Worm (Caenorhabditis elegans) whole organism, L4 larva: ENCODE data around the gene srh-250.
A peak's percentile ranks its signal among the peaks of the same experiment; 100 is the strongest.

ENCODE experiments used
- D1046.2 ChIP-seq: fragments of 200-800 bp; sonication (Bioruptor generic); IDR thresholded peaks from 2 replicates; pipeline ENCODE4 v1.3.6; 2022; ENCODE audit warnings: missing genetic modification characterization, missing compliant biosample characterization
- F10B5.3 ChIP-seq: sonication (generic microtip); optimal IDR thresholded peaks from 2 replicates; lab custom pipeline; 2016; ENCODE audit warnings: mild to moderate bottlenecking, missing genetic modification characterization, missing compliant biosample characterization
- F37D6.2 ChIP-seq: sonication (generic microtip); optimal IDR thresholded peaks from 2 replicates; lab custom pipeline; 2016; ENCODE audit warnings: mild to moderate bottlenecking, missing genetic modification characterization, missing compliant biosample characterization
- F49E8.2 ChIP-seq: sonication (generic microtip); optimal IDR thresholded peaks from 2 replicates; lab custom pipeline; 2016; ENCODE audit warnings: missing compliant biosample characterization, mild to moderate bottlenecking, missing genetic modification characterization, borderline replicate concordance
- R02D3.7 ChIP-seq: fragments of 150-350 bp; sonication (generic microtip); optimal IDR thresholded peaks from 3 replicates; lab custom pipeline; 2014; ENCODE audit warnings: missing biosample characterization, missing genetic modification characterization
- Y105C5A.15 ChIP-seq: fragments of 200-800 bp; sonication (Bioruptor generic); IDR thresholded peaks from 2 replicates; pipeline ENCODE4 v1.3.6; 2022; ENCODE audit warnings: missing genetic modification characterization, missing compliant biosample characterization
- Y5F2A.4 ChIP-seq: fragments of 200-800 bp; sonication (Bioruptor generic); optimal IDR thresholded peaks from 2 replicates; lab custom pipeline; 2018; ENCODE audit warnings: mild to moderate bottlenecking, missing genetic modification characterization, missing compliant biosample characterization
- aha-1 ChIP-seq: fragments of 150-350 bp; peaks from one replicate; lab custom pipeline; 2014; ENCODE audit warnings: missing biosample characterization, missing genetic modification characterization
- aly-2 ChIP-seq: sonication (generic microtip); optimal IDR thresholded peaks from 2 replicates; lab custom pipeline; 2018; ENCODE audit warnings: missing biosample characterization, missing genetic modification characterization
- ceh-20 ChIP-seq: fragments of 200-800 bp; sonication (Bioruptor generic); IDR thresholded peaks from 2 replicates; pipeline ENCODE4 v1.3.6; 2022; ENCODE audit warnings: missing genetic modification reagents, missing genetic modification characterization, missing compliant biosample characterization
- ceh-44 ChIP-seq: fragments of 200-800 bp; sonication (Bioruptor generic); IDR thresholded peaks from 2 replicates; pipeline ENCODE4 v1.3.6; 2022; ENCODE audit warnings: missing genetic modification reagents, missing genetic modification characterization, missing compliant biosample characterization
- ceh-62 ChIP-seq: sonication (generic microtip); optimal IDR thresholded peaks from 2 replicates; lab custom pipeline; 2017; ENCODE audit warnings: missing biosample characterization, missing genetic modification characterization
- ces-1 ChIP-seq: fragments of 150-350 bp; sonication (generic microtip); optimal IDR thresholded peaks from 4 replicates; lab custom pipeline; 2014; ENCODE audit warnings: missing biosample characterization, missing genetic modification reagents, missing genetic modification characterization
- ctbp-1 ChIP-seq: fragments of 200-800 bp; sonication (Bioruptor generic); IDR thresholded peaks from 2 replicates; pipeline ENCODE4 v1.3.6; 2022; ENCODE audit warnings: missing genetic modification reagents, missing genetic modification characterization, missing compliant biosample characterization
- daf-16 ChIP-seq, 3 experiments: sonication (generic microtip); optimal IDR thresholded peaks; 2 replicates each; lab custom pipeline; 2016 to 2017; ENCODE audit warnings: missing genetic modification characterization in 3 of 3, missing genetic modification reagents in 3 of 3, mild to moderate bottlenecking in 2 of 3, missing compliant biosample characterization in 2 of 3, missing biosample characterization in 1 of 3, moderate library complexity in 1 of 3
- daf-8 ChIP-seq: fragments of 200-800 bp; sonication (Bioruptor generic); IDR thresholded peaks from 2 replicates; pipeline ENCODE4 v1.3.6; 2022; ENCODE audit warnings: missing genetic modification characterization, missing compliant biosample characterization
- dmd-6 ChIP-seq: fragments of 200-800 bp; sonication (Bioruptor generic); IDR thresholded peaks from 2 replicates; pipeline ENCODE4 v1.3.6; 2022; ENCODE audit warnings: missing genetic modification reagents, missing genetic modification characterization, missing compliant biosample characterization
- duxl-1 ChIP-seq: sonication (generic microtip); optimal IDR thresholded peaks from 2 replicates; lab custom pipeline; 2016; ENCODE audit warnings: mild to moderate bottlenecking, missing genetic modification characterization, moderate library complexity, missing compliant biosample characterization; ENCODE audit not compliant: poor library complexity
- egl-27 ChIP-seq: sonication (generic microtip); optimal IDR thresholded peaks from 3 replicates; lab custom pipeline; 2017; ENCODE audit warnings: missing biosample characterization, missing genetic modification reagents, missing genetic modification characterization
- fkh-10 ChIP-seq: fragments of 150-350 bp; optimal IDR thresholded peaks from 2 replicates; lab custom pipeline; 2014; ENCODE audit warnings: missing biosample characterization, missing genetic modification reagents, missing genetic modification characterization
- gei-8 ChIP-seq: fragments of 200-800 bp; sonication (Bioruptor generic); optimal IDR thresholded peaks from 2 replicates; lab custom pipeline; 2018; ENCODE audit warnings: mild to moderate bottlenecking, missing genetic modification characterization, missing compliant biosample characterization
- hlh-11 ChIP-seq: fragments of 200-800 bp; sonication (Bioruptor generic); optimal IDR thresholded peaks from 2 replicates; lab custom pipeline; 2018; ENCODE audit warnings: mild to moderate bottlenecking, missing genetic modification characterization, missing compliant biosample characterization
- hmg-1.1 ChIP-seq: fragments of 200-800 bp; sonication (Bioruptor generic); IDR thresholded peaks from 2 replicates; pipeline ENCODE4 v1.3.6; 2022; ENCODE audit warnings: missing genetic modification reagents, missing genetic modification characterization, missing compliant biosample characterization
- lim-7 ChIP-seq: fragments of 200-800 bp; sonication (Bioruptor generic); IDR thresholded peaks from 2 replicates; pipeline ENCODE4 v1.3.6; 2022; ENCODE audit warnings: missing genetic modification characterization, missing compliant biosample characterization
- lin-1 ChIP-seq: fragments of 200-800 bp; sonication (Bioruptor generic); IDR thresholded peaks from 2 replicates; pipeline ENCODE4 v1.3.6; 2022; ENCODE audit warnings: missing genetic modification reagents, missing genetic modification characterization, missing compliant biosample characterization
- lin-38 ChIP-seq: fragments of 200-800 bp; sonication (Bioruptor generic); IDR thresholded peaks from 2 replicates; pipeline ENCODE4 v1.3.6; 2022; ENCODE audit warnings: missing genetic modification reagents, missing genetic modification characterization, missing compliant biosample characterization
- lir-3 ChIP-seq: sonication (generic microtip); optimal IDR thresholded peaks from 2 replicates; lab custom pipeline; 2016; ENCODE audit warnings: mild to moderate bottlenecking, missing genetic modification characterization, missing compliant biosample characterization
- lsy-2 ChIP-seq, 2 experiments: fragments of 150-350 bp in 1 of 2; sonication (generic microtip) in 1 of 2; optimal IDR thresholded peaks; 2 replicates each; lab custom pipeline; 2014 to 2017; ENCODE audit warnings: missing biosample characterization in 2 of 2, missing genetic modification characterization in 2 of 2
- madf-5 ChIP-seq, 2 experiments: fragments of 200-800 bp; sonication (Bioruptor generic); IDR thresholded peaks; 2 replicates each; pipeline ENCODE4 v1.3.6; 2022; ENCODE audit warnings: missing compliant biosample characterization in 2 of 2, missing genetic modification characterization in 2 of 2
- madf-9 ChIP-seq: fragments of 200-800 bp; sonication (Bioruptor generic); conservative IDR thresholded peaks from 2 replicates; pipeline ENCODE4 v1.3.6; 2022; ENCODE audit warnings: missing genetic modification reagents, missing genetic modification characterization, missing compliant biosample characterization
- mdl-1 ChIP-seq, 2 experiments: fragments of 150-350 bp in 1 of 2; sonication (generic microtip) in 1 of 2; optimal IDR thresholded peaks; 2 replicates each; lab custom pipeline; 2014 to 2017; ENCODE audit warnings: missing biosample characterization in 2 of 2, missing genetic modification characterization in 2 of 2
- mdt-29 ChIP-seq: fragments of 200-800 bp; sonication (Bioruptor generic); IDR thresholded peaks from 2 replicates; pipeline ENCODE4 v1.3.6; 2022; ENCODE audit warnings: missing genetic modification reagents, missing genetic modification characterization, missing compliant biosample characterization
- mxl-2 ChIP-seq: fragments of 200-800 bp; sonication (Bioruptor generic); conservative IDR thresholded peaks from 2 replicates; pipeline ENCODE4 v1.3.6; 2022; ENCODE audit warnings: missing genetic modification reagents, missing genetic modification characterization, missing compliant biosample characterization
- nhr-10 ChIP-seq: fragments of 150-350 bp; optimal IDR thresholded peaks from 2 replicates; lab custom pipeline; 2014; ENCODE audit warnings: missing biosample characterization, missing genetic modification characterization
- nhr-237 ChIP-seq: sonication (generic microtip); optimal IDR thresholded peaks from 2 replicates; lab custom pipeline; 2017; ENCODE audit warnings: missing biosample characterization, missing genetic modification characterization
- nhr-25 ChIP-seq: sonication (generic microtip); optimal IDR thresholded peaks from 2 replicates; lab custom pipeline; 2017; ENCODE audit warnings: missing genetic modification characterization, mild to moderate bottlenecking, missing compliant biosample characterization, antibody characterized with exemption, moderate library complexity, borderline replicate concordance; ENCODE audit not compliant: insufficient read depth
- nhr-28 ChIP-seq: fragments of 150-350 bp; optimal IDR thresholded peaks from 2 replicates; lab custom pipeline; 2014; ENCODE audit warnings: missing biosample characterization, missing genetic modification characterization
- nhr-42 ChIP-seq: fragments of 200-800 bp; sonication (Bioruptor generic); IDR thresholded peaks from 2 replicates; pipeline ENCODE4 v1.3.6; 2022; ENCODE audit warnings: missing genetic modification characterization, missing compliant biosample characterization
- rbr-2 ChIP-seq: sonication (generic microtip); optimal IDR thresholded peaks from 2 replicates; lab custom pipeline; 2016; ENCODE audit warnings: missing genotype, missing genetic modification characterization, missing compliant biosample characterization
- sdz-12 ChIP-seq: fragments of 200-800 bp; sonication (Bioruptor generic); optimal IDR thresholded peaks from 2 replicates; lab custom pipeline; 2018; ENCODE audit warnings: mild to moderate bottlenecking, missing genetic modification characterization, missing compliant biosample characterization
- set-16 ChIP-seq: fragments of 200-800 bp; sonication (Bioruptor generic); IDR thresholded peaks from 2 replicates; pipeline ENCODE4 v1.3.6; 2022; ENCODE audit warnings: missing genetic modification reagents, missing genetic modification characterization, missing compliant biosample characterization
- spr-3 ChIP-seq: fragments of 200-800 bp; sonication (Bioruptor generic); optimal IDR thresholded peaks from 2 replicates; lab custom pipeline; 2018; ENCODE audit warnings: mild to moderate bottlenecking, missing genetic modification characterization, missing compliant biosample characterization
- tra-1 ChIP-seq: fragments of 200-800 bp; sonication (Bioruptor generic); IDR thresholded peaks from 2 replicates; pipeline ENCODE4 v1.3.6; 2022; ENCODE audit warnings: missing genetic modification reagents, missing genetic modification characterization, missing compliant biosample characterization
- unc-130 ChIP-seq: sonication (generic microtip); optimal IDR thresholded peaks from 2 replicates; lab custom pipeline; 2016; ENCODE audit warnings: missing genetic modification reagents, missing genetic modification characterization, missing compliant biosample characterization
- vab-7 ChIP-seq: fragments of 200-800 bp; sonication (Bioruptor generic); IDR thresholded peaks from 2 replicates; pipeline ENCODE4 v1.3.6; 2022; ENCODE audit warnings: missing genetic modification reagents, missing genetic modification characterization, missing compliant biosample characterization
- zfp-2 ChIP-seq: sonication (generic microtip); optimal IDR thresholded peaks from 2 replicates; lab custom pipeline; 2016; ENCODE audit warnings: mild to moderate bottlenecking, missing genetic modification characterization, missing compliant biosample characterization
- zfp-3 ChIP-seq: fragments of 200-800 bp; sonication (Bioruptor generic); conservative IDR thresholded peaks from 2 replicates; pipeline ENCODE4 v1.3.6; 2022; ENCODE audit warnings: missing genetic modification reagents, missing genetic modification characterization, missing compliant biosample characterization

Gene srh-250

DNA sequence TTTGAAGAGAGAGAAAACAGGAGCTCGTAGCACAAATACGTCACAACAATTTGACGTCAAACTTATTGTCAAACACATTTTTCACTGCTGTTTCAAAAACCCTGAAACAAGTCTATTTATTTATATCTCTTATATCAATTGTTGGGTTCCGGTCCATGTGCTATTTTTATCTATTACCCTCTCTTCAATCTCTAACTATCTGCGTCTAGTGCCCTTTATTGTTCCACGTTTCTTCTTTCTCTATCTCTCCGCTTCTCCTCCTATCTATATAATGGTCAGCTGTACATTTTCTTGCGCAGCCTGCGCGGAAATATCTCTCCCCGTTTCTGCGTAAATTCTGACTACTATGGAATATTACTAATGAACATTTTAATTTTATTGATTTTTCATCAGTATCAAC, 18.5 kb downstream of the srh-250 start:
- TF ChIP-seq mdl-1 (tag; optimal IDR thresholded peaks at IDR 0.05; lab: Kevin White, UChicago) (peak in 1 of 2 experiments; percentile 77), nhr-237 (tag; lab: Kevin White, UChicago) (no peak), madf-5 (GFP tag; IDR thresholded peaks at IDR 0.05; lab: Robert Waterston, UW) (no peak), daf-16 (GFP tag; optimal IDR thresholded peaks at IDR 0.05; lab: Kevin White, UChicago) (peak in 1 of 2 experiments; percentile 73), daf-16 (tag; optimal IDR thresholded peaks at IDR 0.05; lab: Kevin White, UChicago) (no peak), hlh-11 (tag; lab: Kevin White, UChicago) (peak; percentile 67), nhr-28 (tag; lab: Kevin White, UChicago) (peak; percentile 42), ces-1 (GFP tag; lab: Kevin White, UChicago) (no peak), set-16 (GFP tag; lab: Robert Waterston, UW) (no peak), lin-38 (no peak), aha-1 (peak; percentile 92), egl-27 (tag; lab: Kevin White, UChicago) (no peak), vab-7 (GFP tag; lab: Robert Waterston, UW) (no peak), spr-3 (GFP tag; lab: Kevin White, UChicago) (no peak), duxl-1 (tag; lab: Kevin White, UChicago) (peak; percentile 52), lir-3 (tag; lab: Kevin White, UChicago) (no peak), tra-1 (GFP tag; lab: Robert Waterston, UW) (no peak), ctbp-1 (GFP tag; lab: Robert Waterston, UW) (no peak), hmg-1.1 (GFP tag; lab: Robert Waterston, UW) (no peak), nhr-42 (GFP tag; lab: Robert Waterston, UW) (no peak), madf-9 (GFP tag; lab: Robert Waterston, UW) (no peak), daf-8 (GFP tag; lab: Robert Waterston, UW) (no peak), F37D6.2 (tag; lab: Kevin White, UChicago) (no peak), mxl-2 (GFP tag; lab: Robert Waterston, UW) (no peak), ceh-62 (no peak), zfp-2 (tag; lab: Kevin White, UChicago) (no peak), lin-1 (GFP tag; lab: Robert Waterston, UW) (no peak)

DNA sequence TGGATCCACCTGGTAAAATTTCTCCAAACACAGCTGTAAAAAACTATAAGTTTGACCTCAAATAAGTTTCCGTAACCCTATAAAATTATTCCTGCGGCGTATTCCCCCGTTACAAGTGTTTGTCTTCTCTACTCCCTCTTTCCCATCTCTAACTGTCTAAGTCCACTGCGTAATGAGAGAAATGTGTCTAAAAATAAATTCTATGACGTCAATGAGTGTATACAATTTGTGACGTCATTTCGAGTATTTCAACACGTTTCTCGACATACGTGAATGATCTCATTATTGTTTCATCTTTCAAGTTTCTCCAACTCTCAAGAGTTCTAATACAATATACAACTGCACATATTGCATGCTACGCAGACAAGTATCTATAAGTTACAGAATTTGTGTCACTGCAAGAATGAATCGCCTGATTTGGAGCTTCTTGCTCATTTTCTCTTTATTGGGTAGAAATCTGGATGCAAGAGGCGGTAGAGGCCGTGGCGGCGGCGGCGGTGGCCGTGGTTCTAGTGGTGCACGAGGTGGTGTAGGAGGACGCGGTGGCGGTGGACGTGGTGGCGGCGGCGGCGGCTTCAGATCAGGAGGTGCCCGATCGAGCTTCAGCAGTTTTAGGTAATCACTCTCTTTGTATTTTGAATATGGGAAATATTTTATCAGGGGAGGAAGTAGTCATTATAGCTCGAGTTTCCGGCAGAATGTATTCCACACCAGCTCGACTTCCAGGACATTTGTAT, 19.5 kb downstream of the srh-250 start, which contains the start of gene F53C3.6:
Gene F53C3.6, plus strand, starts transcription at position 385 of the 737 bp plus-strand sequence.
- no peak for TF ChIP-seq Y105C5A.15 (GFP tag; lab: Robert Waterston, UW)
- no peak for TF ChIP-seq nhr-10 (tag; lab: Kevin White, UChicago)
- no peak for TF ChIP-seq egl-27 (tag; lab: Kevin White, UChicago)
- no peak for TF ChIP-seq Y5F2A.4 (GFP tag; lab: Kevin White, UChicago)
- no peak for TF ChIP-seq lim-7 (GFP tag; lab: Robert Waterston, UW)
- TF ChIP-seq zfp-3: no peak
- no peak for TF ChIP-seq gei-8 (GFP tag; lab: Kevin White, UChicago)
- no peak for TF ChIP-seq aly-2 (tag; lab: Kevin White, UChicago)
- TF ChIP-seq mdl-1 (tag; optimal IDR thresholded peaks at IDR 0.05; lab: Kevin White, UChicago): peak; percentile 6 to 77
- no peak for TF ChIP-seq sdz-12
- peak; percentile 60 for TF ChIP-seq dmd-6 (GFP tag; lab: Robert Waterston, UW)
- no peak for TF ChIP-seq R02D3.7
- TF ChIP-seq rbr-2: no peak
- TF ChIP-seq nhr-25 (tag; lab: Kevin White, UChicago): no peak
- TF ChIP-seq madf-5 (GFP tag; IDR thresholded peaks at IDR 0.05; lab: Robert Waterston, UW): no peak
- no peak for TF ChIP-seq F49E8.2 (tag; lab: Kevin White, UChicago)
- TF ChIP-seq ceh-20 (GFP tag; lab: Robert Waterston, UW): no peak
- TF ChIP-seq lin-38: no peak
- peak; percentile 54 for TF ChIP-seq nhr-28 (tag; lab: Kevin White, UChicago)
- TF ChIP-seq F10B5.3: no peak
- no peak for TF ChIP-seq ctbp-1 (GFP tag; lab: Robert Waterston, UW)
- no peak for TF ChIP-seq mdt-29 (GFP tag; lab: Robert Waterston, UW)
- no peak for TF ChIP-seq D1046.2 (GFP tag; lab: Robert Waterston, UW)
- no peak for TF ChIP-seq nhr-42 (GFP tag; lab: Robert Waterston, UW)
- TF ChIP-seq fkh-10 (GFP tag; lab: Kevin White, UChicago): no peak
- peak in 1 of 2 experiments; percentile 76 for TF ChIP-seq lsy-2 (tag; optimal IDR thresholded peaks at IDR 0.05; lab: Kevin White, UChicago)
- TF ChIP-seq unc-130 (GFP tag; lab: Kevin White, UChicago): no peak
- TF ChIP-seq ceh-44 (GFP tag; lab: Robert Waterston, UW): no peak
